Worm (Caenorhabditis elegans) whole organism, L2 larva: ENCODE data around the gene str-164.

Experiments
- C34F6.9 ChIP-seq: fragments of 150-350 bp; optimal IDR thresholded peaks from 2 replicates; lab custom pipeline; 2014; ENCODE audit warnings: missing biosample characterization, missing genetic modification characterization
- F13H6.1 ChIP-seq: sonication (generic microtip); optimal IDR thresholded peaks from 2 replicates; lab custom pipeline; 2016; ENCODE audit warnings: missing genetic modification characterization, missing compliant biosample characterization
- R02D3.7 ChIP-seq: fragments of 150-350 bp; optimal IDR thresholded peaks from 2 replicates; lab custom pipeline; 2014; ENCODE audit warnings: missing biosample characterization, missing genetic modification characterization
- Y55F3AM.14 ChIP-seq: fragments of 200-800 bp; sonication (Bioruptor generic); optimal IDR thresholded peaks from 2 replicates; lab custom pipeline; 2018; ENCODE audit warnings: mild to moderate bottlenecking, missing genetic modification characterization, missing compliant biosample characterization
- ZK546.5 ChIP-seq: sonication (generic microtip); optimal IDR thresholded peaks from 2 replicates; lab custom pipeline; 2017; ENCODE audit warnings: missing biosample characterization, missing genetic modification characterization
- alr-1 ChIP-seq: fragments of 150-350 bp; optimal IDR thresholded peaks from 2 replicates; lab custom pipeline; 2014; ENCODE audit warnings: missing biosample characterization, missing genetic modification characterization
- aly-2 ChIP-seq: fragments of 150-350 bp; optimal IDR thresholded peaks from 2 replicates; lab custom pipeline; 2014; ENCODE audit warnings: missing biosample characterization, missing genetic modification characterization
- ama-1 ChIP-seq: fragments of 150-350 bp; optimal IDR thresholded peaks from 2 replicates; lab custom pipeline; 2018; ENCODE audit warnings: inconsistent platforms
- blmp-1 ChIP-seq: sonication (generic microtip); optimal IDR thresholded peaks from 2 replicates; lab custom pipeline; 2017; ENCODE audit warnings: missing genetic modification characterization, mild to moderate bottlenecking, missing compliant biosample characterization, antibody characterized with exemption, moderate library complexity; ENCODE audit not compliant: insufficient read depth
- ceh-82 ChIP-seq: fragments of 150-350 bp; optimal IDR thresholded peaks from 2 replicates; lab custom pipeline; 2014; ENCODE audit warnings: missing biosample characterization, missing genetic modification characterization
- crh-2 ChIP-seq: sonication (generic microtip); optimal IDR thresholded peaks from 2 replicates; lab custom pipeline; 2017; ENCODE audit warnings: missing biosample characterization, missing genetic modification characterization
- egl-27 ChIP-seq: sonication (generic microtip); optimal IDR thresholded peaks from 3 replicates; lab custom pipeline; 2017; ENCODE audit warnings: missing biosample characterization, missing genetic modification reagents, missing genetic modification characterization
- elt-1 ChIP-seq: fragments of 150-350 bp; optimal IDR thresholded peaks from 2 replicates; lab custom pipeline; 2014; ENCODE audit warnings: missing biosample characterization, missing genetic modification characterization
- elt-3 ChIP-seq: sonication (generic microtip); optimal IDR thresholded peaks from 2 replicates; lab custom pipeline; 2017; ENCODE audit warnings: missing biosample characterization, missing genetic modification characterization
- fos-1 ChIP-seq: fragments of 150-350 bp; optimal IDR thresholded peaks from 2 replicates; lab custom pipeline; 2014; ENCODE audit warnings: missing biosample characterization, missing genetic modification characterization
- gmeb-1 ChIP-seq: fragments of 150-350 bp; optimal IDR thresholded peaks from 2 replicates; lab custom pipeline; 2014; ENCODE audit warnings: missing biosample characterization, missing genetic modification characterization
- lin-39 ChIP-seq: fragments of 150-350 bp; optimal IDR thresholded peaks from 2 replicates; lab custom pipeline; 2014; ENCODE audit warnings: missing biosample characterization, missing genetic modification reagents, missing genetic modification characterization
- lsy-2 ChIP-seq, 2 experiments: fragments of 150-350 bp in 1 of 2; sonication (generic microtip) in 1 of 2; optimal IDR thresholded peaks; 2 replicates each; lab custom pipeline; 2014 to 2017; ENCODE audit warnings: missing biosample characterization in 2 of 2, missing genetic modification characterization in 2 of 2
- mab-5 ChIP-seq: fragments of 150-350 bp; optimal IDR thresholded peaks from 2 replicates; lab custom pipeline; 2014; ENCODE audit warnings: missing biosample characterization, missing genetic modification characterization
- mbf-1 ChIP-seq: sonication (generic microtip); optimal IDR thresholded peaks from 2 replicates; lab custom pipeline; 2017; ENCODE audit warnings: missing biosample characterization, missing genetic modification characterization
- mdl-1 ChIP-seq, 2 experiments: fragments of 150-350 bp in 1 of 2; sonication (generic microtip) in 1 of 2; optimal IDR thresholded peaks; 2 replicates each; lab custom pipeline; 2017; ENCODE audit warnings: missing biosample characterization in 2 of 2, missing genetic modification characterization in 2 of 2
- nhr-10 ChIP-seq: sonication (generic microtip); optimal IDR thresholded peaks from 2 replicates; lab custom pipeline; 2017; ENCODE audit warnings: missing biosample characterization, missing genetic modification characterization
- nhr-12 ChIP-seq: fragments of 150-350 bp; optimal IDR thresholded peaks from 2 replicates; lab custom pipeline; 2014; ENCODE audit warnings: missing biosample characterization, missing genetic modification characterization
- nhr-21 ChIP-seq: fragments of 150-350 bp; optimal IDR thresholded peaks from 2 replicates; lab custom pipeline; 2014; ENCODE audit warnings: missing biosample characterization, missing genetic modification characterization
- nhr-23 ChIP-seq: fragments of 150-350 bp; optimal IDR thresholded peaks from 2 replicates; lab custom pipeline; 2014; ENCODE audit warnings: missing biosample characterization, missing genetic modification reagents, missing genetic modification characterization
- nhr-237 ChIP-seq: fragments of 150-350 bp; optimal IDR thresholded peaks from 2 replicates; lab custom pipeline; 2014; ENCODE audit warnings: missing biosample characterization, missing genetic modification characterization
- nhr-25 ChIP-seq: fragments of 150-350 bp; sonication (generic microtip); optimal IDR thresholded peaks from 3 replicates; lab custom pipeline; 2014; ENCODE audit warnings: missing biosample characterization, missing genetic modification characterization
- sem-4 ChIP-seq: fragments of 150-350 bp; optimal IDR thresholded peaks from 2 replicates; lab custom pipeline; 2014; ENCODE audit warnings: missing biosample characterization, missing genetic modification reagents, missing genetic modification characterization
- sma-3 ChIP-seq: sonication (generic microtip); optimal IDR thresholded peaks from 2 replicates; lab custom pipeline; 2016; ENCODE audit warnings: missing genetic modification reagents, missing genetic modification characterization, missing compliant biosample characterization
- sma-9 ChIP-seq, 2 experiments: fragments of 150-350 bp in 1 of 2; sonication (generic microtip) in 1 of 2; optimal IDR thresholded peaks; 2 replicates each; lab custom pipeline; 2014 to 2016; ENCODE audit warnings: missing genetic modification characterization in 2 of 2, mild to moderate bottlenecking in 1 of 2, missing biosample characterization in 1 of 2, missing compliant biosample characterization in 1 of 2, missing genetic modification reagents in 1 of 2, moderate library complexity in 1 of 2
- snpc-4 ChIP-seq: fragments of 150-350 bp; optimal IDR thresholded peaks from 2 replicates; lab custom pipeline; 2014; ENCODE audit warnings: missing biosample characterization, missing genetic modification characterization
- unc-39 ChIP-seq: fragments of 150-350 bp; optimal IDR thresholded peaks from 2 replicates; lab custom pipeline; 2014; ENCODE audit warnings: missing biosample characterization, missing genetic modification characterization
- unc-55 ChIP-seq: fragments of 150-350 bp; sonication (generic microtip); optimal IDR thresholded peaks from 3 replicates; lab custom pipeline; 2014; ENCODE audit warnings: missing biosample characterization, missing genetic modification reagents, missing genetic modification characterization
- unc-62 ChIP-seq: fragments of 150-350 bp; optimal IDR thresholded peaks from 2 replicates; lab custom pipeline; 2014; ENCODE audit warnings: missing biosample characterization, missing genetic modification reagents, missing genetic modification characterization
- zag-1 ChIP-seq: fragments of 150-350 bp; optimal IDR thresholded peaks from 2 replicates; lab custom pipeline; 2014; ENCODE audit warnings: missing biosample characterization, missing genetic modification characterization
- ztf-1 ChIP-seq: fragments of 200-800 bp; sonication (Bioruptor generic); conservative IDR thresholded peaks from 2 replicates; pipeline ENCODE4 v1.3.6; 2022; ENCODE audit warnings: missing genetic modification characterization, missing compliant biosample characterization
- ztf-11 ChIP-seq: sonication (generic microtip); optimal IDR thresholded peaks from 2 replicates; lab custom pipeline; 2017; ENCODE audit warnings: missing biosample characterization, missing genetic modification characterization
- ztf-4 ChIP-seq: fragments of 150-350 bp; optimal IDR thresholded peaks from 2 replicates; lab custom pipeline; 2014; ENCODE audit warnings: missing biosample characterization, missing genetic modification characterization

The str-164 gene

DNA sequence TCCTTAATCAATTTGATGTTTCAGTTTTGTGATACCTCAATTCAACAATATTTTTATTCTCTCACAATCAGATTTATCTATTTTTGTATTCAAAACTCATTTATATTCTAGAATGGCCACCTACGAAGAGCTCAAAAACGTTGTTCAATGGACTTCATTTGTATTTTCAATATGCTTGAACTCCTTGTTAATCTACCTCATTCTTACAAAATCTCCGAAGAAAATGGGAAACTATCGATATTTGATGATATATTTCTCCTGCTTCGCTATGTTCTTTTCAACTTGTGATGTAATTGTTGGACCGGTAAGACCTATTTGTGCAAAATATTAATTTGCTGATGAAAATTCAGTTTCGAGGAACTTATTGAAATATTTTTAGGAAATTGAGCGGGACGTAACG is at the start of gene str-164:
Gene str-164, plus strand, starts transcription at position 113 of the 400 bp plus-strand sequence.
- no peak for TF ChIP-seq unc-62
- no peak for TF ChIP-seq ztf-4 (tag; lab: Kevin White, UChicago)
- TF ChIP-seq alr-1 (tag; lab: Kevin White, UChicago): no peak
- TF ChIP-seq Y55F3AM.14 (GFP tag; lab: Kevin White, UChicago): no peak
- no peak for TF ChIP-seq nhr-237 (tag; lab: Kevin White, UChicago)
- no peak for TF ChIP-seq crh-2 (tag; lab: Kevin White, UChicago)
- no peak for TF ChIP-seq mdl-1 (tag; optimal IDR thresholded peaks at IDR 0.05; lab: Kevin White, UChicago)
- TF ChIP-seq C34F6.9: no peak
- TF ChIP-seq unc-39: no peak
- TF ChIP-seq mbf-1 (tag; lab: Kevin White, UChicago): no peak
- no peak for TF ChIP-seq blmp-1
- TF ChIP-seq snpc-4 (tag; lab: Kevin White, UChicago): no peak
- TF ChIP-seq, all 48 proteins: peak for 0

DNA sequence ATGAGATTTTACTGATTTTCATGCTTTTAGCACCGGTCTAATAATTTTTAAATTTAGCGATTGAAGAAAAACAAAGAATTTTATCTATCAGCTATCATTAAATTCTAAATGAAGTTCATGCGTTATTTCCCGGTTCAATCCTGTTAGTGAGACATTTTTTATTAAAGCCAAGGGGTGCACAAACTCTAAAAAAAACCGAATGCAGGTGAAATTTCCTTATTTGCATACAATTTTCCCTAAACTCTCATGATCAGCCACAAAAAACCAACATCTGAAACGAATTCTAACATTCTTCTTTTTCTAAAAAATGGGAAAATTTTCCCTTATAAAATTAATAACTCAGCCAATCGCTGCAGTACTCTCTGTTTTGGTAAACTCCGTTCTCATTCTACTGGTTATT is 47.4 kb upstream of the str-164 start, which contains the start of gene str-156:
Gene str-156, plus strand, starts transcription at position 301 of the 400 bp plus-strand sequence.
- no peak for TF ChIP-seq nhr-237 (tag; lab: Kevin White, UChicago)
- no peak for TF ChIP-seq R02D3.7 (tag; lab: Kevin White, UChicago)
- TF ChIP-seq nhr-23 (tag; lab: Kevin White, UChicago): no peak
- no peak for TF ChIP-seq unc-55 (GFP tag; lab: Kevin White, UChicago)
- no peak for TF ChIP-seq elt-3 (tag; lab: Kevin White, UChicago)
- no peak for TF ChIP-seq ZK546.5
- TF ChIP-seq gmeb-1 (tag; lab: Kevin White, UChicago): no peak
- TF ChIP-seq lin-39 (tag; lab: Kevin White, UChicago): no peak
- TF ChIP-seq crh-2 (tag; lab: Kevin White, UChicago): no peak
- TF ChIP-seq aly-2 (tag; lab: Kevin White, UChicago): no peak
- TF ChIP-seq C34F6.9: no peak
- no peak for TF ChIP-seq egl-27
- no peak for TF ChIP-seq blmp-1
- TF ChIP-seq nhr-10 (tag; lab: Kevin White, UChicago): no peak
- TF ChIP-seq lsy-2 (tag; optimal IDR thresholded peaks at IDR 0.05; lab: Kevin White, UChicago): no peak
- TF ChIP-seq ama-1 (lab: Kevin White, UChicago): no peak
- TF ChIP-seq alr-1 (tag; lab: Kevin White, UChicago): no peak
- no peak for TF ChIP-seq ztf-11 (tag; lab: Kevin White, UChicago)
- TF ChIP-seq sma-9 (GFP tag; optimal IDR thresholded peaks at IDR 0.05; lab: Kevin White, UChicago): no peak
- TF ChIP-seq sma-9 (tag; optimal IDR thresholded peaks at IDR 0.05; lab: Kevin White, UChicago): no peak

DNA sequence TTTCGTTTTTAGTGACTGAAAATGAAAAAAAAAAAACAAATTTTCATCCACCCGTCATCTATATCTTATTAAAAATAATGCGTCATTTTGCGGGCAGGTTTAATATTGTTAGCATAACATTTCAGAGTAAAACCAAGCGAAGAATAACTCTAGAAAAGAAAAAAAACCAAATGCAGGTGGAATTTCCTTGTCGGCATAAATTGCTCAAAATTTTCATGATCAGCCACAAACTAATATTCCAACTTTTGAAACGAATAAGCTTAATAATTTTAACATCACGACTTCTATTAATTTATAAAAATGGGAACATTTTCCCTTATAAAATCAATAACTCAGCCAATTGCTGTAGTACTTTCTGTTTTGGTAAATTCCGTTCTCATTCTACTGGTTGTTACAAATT is 44.8 kb upstream of the str-164 start, which contains the start of gene str-155:
Gene str-155, plus strand, starts transcription at position 301 of the 400 bp plus-strand sequence.
- no peak for TF ChIP-seq unc-55 (GFP tag; lab: Kevin White, UChicago)
- TF ChIP-seq elt-3 (tag; lab: Kevin White, UChicago): no peak
- no peak for TF ChIP-seq unc-62
- TF ChIP-seq nhr-12 (tag; lab: Kevin White, UChicago): no peak
- no peak for TF ChIP-seq ztf-11 (tag; lab: Kevin White, UChicago)
- no peak for TF ChIP-seq sem-4 (tag; lab: Kevin White, UChicago)
- TF ChIP-seq sma-3 (GFP tag; lab: Kevin White, UChicago): no peak
- TF ChIP-seq nhr-10 (tag; lab: Kevin White, UChicago): no peak
- TF ChIP-seq elt-1 (tag; lab: Kevin White, UChicago): no peak
- no peak for TF ChIP-seq F13H6.1 (tag; lab: Kevin White, UChicago)
- TF ChIP-seq nhr-21 (tag; lab: Kevin White, UChicago): no peak
- TF ChIP-seq unc-39: no peak
- no peak for TF ChIP-seq nhr-237 (tag; lab: Kevin White, UChicago)
- no peak for TF ChIP-seq nhr-25 (tag; lab: Kevin White, UChicago)
- no peak for TF ChIP-seq C34F6.9
- TF ChIP-seq mdl-1 (tag; optimal IDR thresholded peaks at IDR 0.05; lab: Kevin White, UChicago): no peak
- TF ChIP-seq, all 48 proteins: peak for 0

- TF ChIP-seq ama-1 (lab: Kevin White, UChicago) (no peak), mab-5 (tag; lab: Kevin White, UChicago) (no peak), ceh-82 (tag; lab: Kevin White, UChicago) (no peak), ztf-1 (no peak), unc-62 (no peak), alr-1 (tag; lab: Kevin White, UChicago) (no peak), fos-1 (tag; lab: Kevin White, UChicago) (no peak), Y55F3AM.14 (GFP tag; lab: Kevin White, UChicago) (no peak), lsy-2 (tag; optimal IDR thresholded peaks at IDR 0.05; lab: Kevin White, UChicago) (no peak), aly-2 (tag; lab: Kevin White, UChicago) (no peak), zag-1 (no peak), nhr-12 (tag; lab: Kevin White, UChicago) (no peak)
Measured at ce11 chrIV:4917774-4918173, 42.8 kb upstream of the str-164 start, which contains the start of gene str-158. TSS of gene str-158 (plus strand) at chrIV:4918074.
